Fruit fly (Drosophila melanogaster): ENCODE measurements around the gene PH4alphaNE1.
A peak's percentile ranks its signal among the peaks of the same experiment; 100 is the strongest.

Gene PH4alphaNE1

dm6 chr3R:30501174-30501573 is 1.0 kb upstream of the PH4alphaNE1 start (continued):
- TF ChIP-seq seq (GFP tag; IDR thresholded peaks at IDR 0.05) = no peak
- TF ChIP-seq al (GFP tag; IDR thresholded peaks at IDR 0.05) = no peak
- TF ChIP-seq CG8281 (tag; optimal IDR thresholded peaks at IDR 0.05) = no peak
- TF ChIP-seq sna (GFP tag; IDR thresholded peaks at IDR 0.05; ENCODE audit: partially characterized antibody) = no peak
- no peak for TF ChIP-seq CG11560 (tag; IDR thresholded peaks at IDR 0.05)
- TF ChIP-seq toy (GFP tag; IDR thresholded peaks at IDR 0.05) = no peak
- TF ChIP-seq CG12744 (GFP tag; optimal IDR thresholded peaks at IDR 0.05) = no peak
- TF ChIP-seq wek (GFP tag; optimal IDR thresholded peaks at IDR 0.05) = no peak
- TF ChIP-seq CG3726 (GFP tag; IDR thresholded peaks at IDR 0.05) = no peak
- no peak for TF ChIP-seq CG7556 (GFP tag; optimal IDR thresholded peaks at IDR 0.05)
- TF ChIP-seq row (GFP tag; IDR thresholded peaks at IDR 0.05) = no peak
- TF ChIP-seq Vsx1 (GFP tag; optimal IDR thresholded peaks at IDR 0.05) = no peak
- 0 out of 3 replicates have a peak, but pooled peaks have one; percentile 49 for TF ChIP-seq CG11695 (GFP tag; IDR thresholded peaks at IDR 0.05)
- TF ChIP-seq CG3838 (GFP tag; optimal IDR thresholded peaks at IDR 0.05) = no peak
- TF ChIP-seq Usf (GFP tag; optimal IDR thresholded peaks at IDR 0.05) = no peak
- no peak for TF ChIP-seq phol (tag; optimal IDR thresholded peaks at IDR 0.05)
- peak in 1 of 2 experiments; percentile 41 for TF ChIP-seq chif (GFP tag; optimal IDR thresholded peaks at IDR 0.05)
- TF ChIP-seq jigr1 (GFP tag; IDR thresholded peaks at IDR 0.05) = no peak
- TF ChIP-seq CG15514 (GFP tag; optimal IDR thresholded peaks at IDR 0.05) = no peak
- TF ChIP-seq HLH54F (GFP tag; optimal IDR thresholded peaks at IDR 0.05) = no peak
- peak; percentile 26; the same call in 1 of the 2 replicates for TF ChIP-seq chm (GFP tag; IDR thresholded peaks at IDR 0.05)
- no peak for TF ChIP-seq ac (GFP tag; optimal IDR thresholded peaks at IDR 0.05)
- TF ChIP-seq crp (GFP tag; optimal IDR thresholded peaks at IDR 0.05) = no peak
- no peak for TF ChIP-seq CG1792 (GFP tag; optimal IDR thresholded peaks at IDR 0.05)
- TF ChIP-seq eve (GFP tag; optimal IDR thresholded peaks at IDR 0.05) = no peak
- TF ChIP-seq dan (GFP tag; IDR thresholded peaks at IDR 0.05) = no peak
- no peak for TF ChIP-seq ase (GFP tag; IDR thresholded peaks at IDR 0.05)
- no peak for TF ChIP-seq sim (GFP tag; IDR thresholded peaks at IDR 0.05)
- no peak for TF ChIP-seq corto (GFP tag; optimal IDR thresholded peaks at IDR 0.05)
- TF ChIP-seq gro (GFP tag; optimal IDR thresholded peaks at IDR 0.05) = no peak
- no peak for TF ChIP-seq CG2678 (tag; optimal IDR thresholded peaks at IDR 0.05)
- TF ChIP-seq CG8478 (optimal IDR thresholded peaks at IDR 0.05) = no peak
- no peak for TF ChIP-seq YL-1 (GFP tag; optimal IDR thresholded peaks at IDR 0.05)
- TF ChIP-seq sob (GFP tag; IDR thresholded peaks at IDR 0.05) = peak; percentile 65; the same call in 1 of the 2 replicates
- peak; percentile 47 for TF ChIP-seq Hsf (GFP tag; optimal IDR thresholded peaks at IDR 0.05)
- no peak for TF ChIP-seq Eip74EF (GFP tag; optimal IDR thresholded peaks at IDR 0.05)
- no peak for TF ChIP-seq Gsc (GFP tag; IDR thresholded peaks at IDR 0.05)
- TF ChIP-seq CG8924 (tag; optimal IDR thresholded peaks at IDR 0.05) = no peak
- no peak for TF ChIP-seq cg (GFP tag; optimal IDR thresholded peaks at IDR 0.05)
- no peak for TF ChIP-seq CG10267 (tag; optimal IDR thresholded peaks at IDR 0.05)
- no peak for TF ChIP-seq hth (optimal IDR thresholded peaks at IDR 0.05)
- peak; percentile 93 for TF ChIP-seq Ets65A (GFP tag)
- no peak for TF ChIP-seq eyg (GFP tag; optimal IDR thresholded peaks at IDR 0.05)
- TF ChIP-seq Mad (GFP tag; optimal IDR thresholded peaks at IDR 0.05) = no peak
- TF ChIP-seq pho (GFP tag; optimal IDR thresholded peaks at IDR 0.05) = no peak
- no peak for TF ChIP-seq pita (GFP tag; optimal IDR thresholded peaks at IDR 0.05)
- TF ChIP-seq CG4404 (GFP tag; IDR thresholded peaks at IDR 0.05) = peak; percentile 53; the same call in 1 of the 2 replicates
- TF ChIP-seq Trl (optimal IDR thresholded peaks at IDR 0.05) = no peak
- TF ChIP-seq Trl (GFP tag; optimal IDR thresholded peaks at IDR 0.05) = peak; percentile 26
- TF ChIP-seq zfh1 (GFP tag; IDR thresholded peaks at IDR 0.05) = peak; percentile 71
- TF ChIP-seq CG5953 (GFP tag; IDR thresholded peaks at IDR 0.05) = no peak
- peak; percentile 39 for TF ChIP-seq bab2 (GFP tag; optimal IDR thresholded peaks at IDR 0.05)
- no peak for TF ChIP-seq ATbp (GFP tag; optimal IDR thresholded peaks at IDR 0.05)
